Fruit fly (Drosophila melanogaster): ENCODE measurements around the gene CG33298.
A peak's percentile ranks its signal among the peaks of the same experiment; 100 is the strongest.

- TF ChIP-seq CG11902 (GFP tag; optimal IDR thresholded peaks at IDR 0.05): peak; percentile 27
- no peak for TF ChIP-seq Lpt (GFP tag; optimal IDR thresholded peaks at IDR 0.05)
- peak; percentile 7 for TF ChIP-seq Sox102F (GFP tag; optimal IDR thresholded peaks at IDR 0.05)
- no peak for TF ChIP-seq dsx (GFP tag; optimal IDR thresholded peaks at IDR 0.05; ENCODE audit: poor library complexity, severe bottlenecking)
- TF ChIP-seq CG10631 (GFP tag; optimal IDR thresholded peaks at IDR 0.05): peak; percentile 31
These were observed 3.1 kb downstream of the CG33298 start for dm6 chr2L:9498185-9498984.

Measured in whole organism, prepupa.